Worm (Caenorhabditis elegans) whole organism, early embryonic: ENCODE measurements around the gene Y61B8A.6.

Source experiments
- B0310.2 ChIP-seq: sonication (generic microtip); optimal IDR thresholded peaks from 2 replicates; lab custom pipeline; 2016; ENCODE audit warnings: mild to moderate bottlenecking, missing genetic modification characterization, missing compliant biosample characterization
- ama-1 ChIP-seq: fragments of 150-350 bp; optimal IDR thresholded peaks from 2 replicates; lab custom pipeline; 2014
- ceh-13 ChIP-seq: fragments of 200-800 bp; sonication (Bioruptor generic); optimal IDR thresholded peaks from 2 replicates; lab custom pipeline; 2018; ENCODE audit warnings: mild to moderate bottlenecking, missing genetic modification characterization, missing compliant biosample characterization
- hmbx-1 ChIP-seq: sonication (generic microtip); optimal IDR thresholded peaks from 2 replicates; lab custom pipeline; 2016; ENCODE audit warnings: mild to moderate bottlenecking, missing genetic modification characterization, missing compliant biosample characterization
- pes-1 ChIP-seq: fragments of 200-800 bp; sonication (Bioruptor generic); IDR thresholded peaks from 2 replicates; pipeline ENCODE4 v1.3.6; 2022; ENCODE audit warnings: missing genetic modification reagents, missing genetic modification characterization, missing compliant biosample characterization
- tbx-11 ChIP-seq: fragments of 200-800 bp; sonication (Bioruptor generic); IDR thresholded peaks from 2 replicates; pipeline ENCODE4 v1.3.6; 2022; ENCODE audit warnings: missing genetic modification characterization, missing compliant biosample characterization
- tbx-37 ChIP-seq: fragments of 200-800 bp; sonication (Bioruptor generic); conservative IDR thresholded peaks from 2 replicates; pipeline ENCODE4 v1.3.6; 2022; ENCODE audit warnings: missing genetic modification reagents, missing genetic modification characterization, missing compliant biosample characterization

- TF ChIP-seq ama-1 (lab: Kevin White, UChicago) (no peak), ceh-13 (GFP tag; lab: Kevin White, UChicago) (no peak), tbx-11 (no peak), hmbx-1 (tag; lab: Kevin White, UChicago) (no peak), pes-1 (GFP tag; lab: Robert Waterston, UW) (no peak), B0310.2 (tag; lab: Kevin White, UChicago) (no peak), tbx-37 (GFP tag; lab: Robert Waterston, UW) (no peak)
Measured at ce11 chrV:17261385-17261784, 9.7 kb downstream of the Y61B8A.6 start.
